Worm (Caenorhabditis elegans): ENCODE measurements around the gene spe-17.
A peak's percentile ranks its signal among the peaks of the same experiment; 100 is the strongest.

The spe-17 gene

ce11 chrIV:12029074-12029473, 15.9 kb downstream of the spe-17 start, which contains the start of gene tgn-38:
Gene tgn-38 (minus strand): TSS chrIV:12029174.
- TF ChIP-seq nhr-43 (tag; optimal IDR thresholded peaks at IDR 0.05; ENCODE audit: poor library complexity, severe bottlenecking): no peak
- no peak for TF ChIP-seq ceh-9 (tag; optimal IDR thresholded peaks at IDR 0.05)
- TF ChIP-seq ztf-11 (tag; optimal IDR thresholded peaks at IDR 0.05): no peak
- no peak for TF ChIP-seq nhr-23 (tag; optimal IDR thresholded peaks at IDR 0.05)
- no peak for TF ChIP-seq skn-1 (tag; optimal IDR thresholded peaks at IDR 0.05)
- TF ChIP-seq daf-12 (tag; optimal IDR thresholded peaks at IDR 0.05): no peak
- TF ChIP-seq lin-39 (tag; optimal IDR thresholded peaks at IDR 0.05): no peak
- no peak for TF ChIP-seq elt-2 (tag; optimal IDR thresholded peaks at IDR 0.05)
- no peak for TF ChIP-seq ztf-4 (tag; optimal IDR thresholded peaks at IDR 0.05)
- TF ChIP-seq ceh-16 (tag; optimal IDR thresholded peaks at IDR 0.05): no peak
- no peak for TF ChIP-seq hmg-11 (tag; optimal IDR thresholded peaks at IDR 0.05)

ce11 chrIV:12029722-12030182, 16.5 kb downstream of the spe-17 start, which contains the start of gene T12G3.11:
Gene T12G3.11 (minus strand): TSS chrIV:12029772.
- no peak for TF ChIP-seq lsy-12 (tag; optimal IDR thresholded peaks at IDR 0.05)
- TF ChIP-seq nhr-237 (tag; optimal IDR thresholded peaks at IDR 0.05): no peak
- peak; percentile 67 for TF ChIP-seq lin-15B (tag; optimal IDR thresholded peaks at IDR 0.05)
- no peak for TF ChIP-seq fos-1 (tag; optimal IDR thresholded peaks at IDR 0.05)
- TF ChIP-seq R02D3.7 (tag; optimal IDR thresholded peaks at IDR 0.05): no peak
- TF ChIP-seq pqm-1 (tag; optimal IDR thresholded peaks at IDR 0.05): no peak
- TF ChIP-seq egl-5 (tag; optimal IDR thresholded peaks at IDR 0.05): peak; percentile 29
- peak; percentile 50 for TF ChIP-seq nfya-1 (tag; optimal IDR thresholded peaks at IDR 0.05; ENCODE audit: insufficient read depth)
- peak; percentile 26 for TF ChIP-seq snpc-4 (tag; optimal IDR thresholded peaks at IDR 0.05)
- no peak for TF ChIP-seq ceh-82 (tag; optimal IDR thresholded peaks at IDR 0.05)
- peak; percentile 14 for TF ChIP-seq nhr-23 (tag; optimal IDR thresholded peaks at IDR 0.05)
- no peak for TF ChIP-seq zag-1 (tag; optimal IDR thresholded peaks at IDR 0.05)
- peak; percentile 46 for TF ChIP-seq pha-4 (tag; optimal IDR thresholded peaks at IDR 0.05)
- no peak for TF ChIP-seq lin-39 (tag; optimal IDR thresholded peaks at IDR 0.05)
- peak; percentile 40 for TF ChIP-seq hmg-11 (tag; optimal IDR thresholded peaks at IDR 0.05)
- peak; percentile 8 for TF ChIP-seq nhr-25 (tag; optimal IDR thresholded peaks at IDR 0.05)
- no peak for TF ChIP-seq ZK546.5 (tag; optimal IDR thresholded peaks at IDR 0.05)

- no peak for TF ChIP-seq ceh-16 (tag; optimal IDR thresholded peaks at IDR 0.05)
- TF ChIP-seq daf-12 (tag; optimal IDR thresholded peaks at IDR 0.05): no peak
- TF ChIP-seq nfya-1 (tag; optimal IDR thresholded peaks at IDR 0.05; ENCODE audit: insufficient read depth): no peak
- no peak for TF ChIP-seq unc-62 (GFP tag; optimal IDR thresholded peaks at IDR 0.05)
- TF ChIP-seq skn-1 (tag; optimal IDR thresholded peaks at IDR 0.05): no peak
- no peak for TF ChIP-seq elt-3 (tag; optimal IDR thresholded peaks at IDR 0.05)
- TF ChIP-seq ceh-28 (tag; optimal IDR thresholded peaks at IDR 0.05): no peak
- TF ChIP-seq nhr-76 (tag; optimal IDR thresholded peaks at IDR 0.05): no peak
- no peak for TF ChIP-seq ceh-9 (tag; optimal IDR thresholded peaks at IDR 0.05)
These were observed 17.8 kb downstream of the spe-17 start, which contains the start of the genes T12G3.6 and mrpl-51 for ce11 chrIV:12031003-12031402. Gene T12G3.6 (minus strand): TSS chrIV:12031271. Gene mrpl-51 (plus strand): TSS chrIV:12031324.

- TF ChIP-seq mml-1 (tag; optimal IDR thresholded peaks at IDR 0.05): no peak
- no peak for TF ChIP-seq nhr-67 (tag; optimal IDR thresholded peaks at IDR 0.05)
- peak; percentile 95 for TF ChIP-seq ceh-28 (tag; optimal IDR thresholded peaks at IDR 0.05)
- TF ChIP-seq sea-2 (GFP tag; optimal IDR thresholded peaks at IDR 0.05): no peak
- TF ChIP-seq nhr-43 (tag; optimal IDR thresholded peaks at IDR 0.05; ENCODE audit: poor library complexity, severe bottlenecking): peak; percentile 70
- TF ChIP-seq mdl-1 (tag; optimal IDR thresholded peaks at IDR 0.05): peak; percentile 43
- TF ChIP-seq fkh-10 (GFP tag; optimal IDR thresholded peaks at IDR 0.05): no peak
- TF ChIP-seq lin-15B (tag; optimal IDR thresholded peaks at IDR 0.05): peak; percentile 80
- peak; percentile 39 for TF ChIP-seq ceh-82 (tag; optimal IDR thresholded peaks at IDR 0.05)
- TF ChIP-seq eor-1 (tag; optimal IDR thresholded peaks at IDR 0.05): no peak
- no peak for TF ChIP-seq nhr-237 (tag; optimal IDR thresholded peaks at IDR 0.05)
- peak; percentile 65 for TF ChIP-seq unc-62 (GFP tag; optimal IDR thresholded peaks at IDR 0.05)
- TF ChIP-seq fos-1 (tag; optimal IDR thresholded peaks at IDR 0.05): peak; percentile 79
- TF ChIP-seq ztf-11 (tag; optimal IDR thresholded peaks at IDR 0.05): no peak
- no peak for TF ChIP-seq ztf-4 (tag; optimal IDR thresholded peaks at IDR 0.05)
- TF ChIP-seq lin-39 (tag; optimal IDR thresholded peaks at IDR 0.05): peak; percentile 29
- peak; percentile 93 for TF ChIP-seq nhr-25 (tag; optimal IDR thresholded peaks at IDR 0.05)
- no peak for TF ChIP-seq nhr-11 (tag; optimal IDR thresholded peaks at IDR 0.05)
- TF ChIP-seq pha-4 (tag; optimal IDR thresholded peaks at IDR 0.05): peak; percentile 92
- TF ChIP-seq elt-1 (tag; optimal IDR thresholded peaks at IDR 0.05): peak; percentile 55
- TF ChIP-seq zag-1 (tag; optimal IDR thresholded peaks at IDR 0.05): no peak
- no peak for TF ChIP-seq aly-2 (tag; optimal IDR thresholded peaks at IDR 0.05)
- no peak for TF ChIP-seq ZK546.5 (tag; optimal IDR thresholded peaks at IDR 0.05)
- peak; percentile 94 for TF ChIP-seq pqm-1 (tag; optimal IDR thresholded peaks at IDR 0.05)
- TF ChIP-seq snpc-4 (tag; optimal IDR thresholded peaks at IDR 0.05): peak; percentile 34
- TF ChIP-seq ceh-16 (tag; optimal IDR thresholded peaks at IDR 0.05): no peak
- no peak for TF ChIP-seq nhr-77 (tag; optimal IDR thresholded peaks at IDR 0.05)
- TF ChIP-seq unc-39 (tag; optimal IDR thresholded peaks at IDR 0.05): no peak
- no peak for TF ChIP-seq nhr-12 (tag; optimal IDR thresholded peaks at IDR 0.05)
- no peak for TF ChIP-seq ceh-9 (tag; optimal IDR thresholded peaks at IDR 0.05)
- peak; percentile 93 for TF ChIP-seq egl-5 (tag; optimal IDR thresholded peaks at IDR 0.05)
- peak; percentile 89 for TF ChIP-seq nfya-1 (tag; optimal IDR thresholded peaks at IDR 0.05; ENCODE audit: insufficient read depth)
- peak; percentile 89 for TF ChIP-seq hmg-11 (tag; optimal IDR thresholded peaks at IDR 0.05)
- peak; percentile 20 for TF ChIP-seq egl-27 (tag; optimal IDR thresholded peaks at IDR 0.05)
- no peak for TF ChIP-seq elt-3 (tag; optimal IDR thresholded peaks at IDR 0.05)
- TF ChIP-seq fkh-2 (tag; optimal IDR thresholded peaks at IDR 0.05): no peak
These were observed 19.2 kb downstream of the spe-17 start for ce11 chrIV:12032383-12032782.
